Worm (Caenorhabditis elegans): ENCODE data around the gene dsl-7.

DNA sequence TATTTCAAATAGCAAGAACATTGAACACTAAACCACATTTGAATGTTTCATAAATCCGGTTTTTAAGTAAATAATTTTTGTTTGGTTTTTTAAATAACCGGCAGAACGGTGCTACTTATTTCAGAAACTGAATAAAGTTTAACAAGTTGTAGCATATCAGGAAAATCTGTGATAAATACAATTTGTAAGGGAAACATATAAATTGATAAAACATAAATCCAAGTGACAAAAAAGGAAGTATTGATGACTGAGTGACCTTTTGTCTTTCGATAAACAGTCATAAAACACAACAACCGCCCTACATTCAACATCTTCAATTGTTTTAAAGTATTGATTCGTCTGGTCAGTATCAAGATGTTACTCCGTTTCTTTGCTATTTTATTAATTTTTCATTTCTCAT lies 2.3 kb downstream of the dsl-7 start, which contains the start of gene far-5:
- TF ChIP-seq pha-4 (tag; optimal IDR thresholded peaks at IDR 0.05) (no peak), mdl-1 (tag; optimal IDR thresholded peaks at IDR 0.05) (no peak), ztf-4 (tag; optimal IDR thresholded peaks at IDR 0.05) (no peak), snpc-4 (tag; optimal IDR thresholded peaks at IDR 0.05) (no peak), pqm-1 (tag; optimal IDR thresholded peaks at IDR 0.05) (no peak), jun-1 (tag; optimal IDR thresholded peaks at IDR 0.05) (no peak), nhr-23 (tag; optimal IDR thresholded peaks at IDR 0.05) (peak; percentile 2), fos-1 (tag; optimal IDR thresholded peaks at IDR 0.05) (no peak), nhr-11 (tag; optimal IDR thresholded peaks at IDR 0.05) (no peak), ZK546.5 (tag; optimal IDR thresholded peaks at IDR 0.05) (no peak), ceh-82 (tag; optimal IDR thresholded peaks at IDR 0.05) (no peak)
